Worm (Caenorhabditis elegans) whole organism, L1 larva: ENCODE data around the gene vha-11.

Source experiments
- C16A3.4 ChIP-seq: fragments of 150-350 bp; optimal IDR thresholded peaks from 2 replicates; lab custom pipeline; 2014; ENCODE audit warnings: missing biosample characterization, missing genetic modification characterization
- F16B12.6 ChIP-seq: fragments of 150-350 bp; optimal IDR thresholded peaks from 2 replicates; lab custom pipeline; 2014; ENCODE audit warnings: missing biosample characterization, missing genetic modification characterization
- Y116A8C.19 ChIP-seq: sonication (generic microtip); optimal IDR thresholded peaks from 2 replicates; lab custom pipeline; 2016; ENCODE audit warnings: missing compliant biosample characterization, missing genetic modification characterization, borderline replicate concordance
- alr-1 ChIP-seq: fragments of 200-800 bp; sonication (Bioruptor generic); optimal IDR thresholded peaks from 2 replicates; lab custom pipeline; 2018; ENCODE audit warnings: borderline replicate concordance, mild to moderate bottlenecking, missing genetic modification characterization, missing compliant biosample characterization
- aly-2 ChIP-seq: fragments of 150-350 bp; optimal IDR thresholded peaks from 2 replicates; lab custom pipeline; 2014; ENCODE audit warnings: missing biosample characterization, missing genetic modification characterization
- dpl-1 ChIP-seq, 3 experiments: fragments of 150-350 bp in 2 of 3; sonication (generic microtip) in 1 of 3; optimal IDR thresholded peaks; 2 replicates each; lab custom pipeline; 2014 to 2017; ENCODE audit warnings: missing biosample characterization in 3 of 3, missing genetic modification characterization in 3 of 3, missing genetic modification reagents in 3 of 3
- dsc-1 ChIP-seq: sonication (generic microtip); optimal IDR thresholded peaks from 2 replicates; lab custom pipeline; 2016; ENCODE audit warnings: mild to moderate bottlenecking, missing genetic modification characterization, missing compliant biosample characterization
- efl-1 ChIP-seq, 4 experiments: fragments of 150-350 bp; optimal IDR thresholded peaks in 3 of 4; peaks in 1 of 4; 1 replicate in 1 of 4; 2 replicates in 3 of 4; lab custom pipeline; 2014; ENCODE audit warnings: missing biosample characterization in 2 of 4, missing genetic modification characterization in 2 of 4, missing genetic modification reagents in 2 of 4
- elt-2 ChIP-seq: sonication (generic microtip); optimal IDR thresholded peaks from 2 replicates; lab custom pipeline; 2016; ENCODE audit warnings: missing genetic modification characterization, mild to moderate bottlenecking, inconsistent platforms, missing compliant biosample characterization, missing genetic modification reagents
- ets-5 ChIP-seq: fragments of 200-800 bp; sonication (Bioruptor generic); IDR thresholded peaks from 2 replicates; pipeline ENCODE4 v1.3.6; 2022; ENCODE audit warnings: missing genetic modification characterization, missing compliant biosample characterization
- fos-1 ChIP-seq: fragments of 150-350 bp; optimal IDR thresholded peaks from 2 replicates; lab custom pipeline; 2014; ENCODE audit warnings: missing biosample characterization, missing genetic modification characterization
- grh-1 ChIP-seq: fragments of 200-800 bp; sonication (Bioruptor generic); IDR thresholded peaks from 2 replicates; pipeline ENCODE4 v1.3.6; 2022; ENCODE audit warnings: missing genetic modification reagents, missing genetic modification characterization, missing compliant biosample characterization
- irx-1 ChIP-seq: sonication (generic microtip); optimal IDR thresholded peaks from 2 replicates; lab custom pipeline; 2016; ENCODE audit warnings: missing genetic modification characterization, missing compliant biosample characterization
- isw-1 ChIP-seq: fragments of 200-800 bp; sonication (Bioruptor generic); IDR thresholded peaks from 2 replicates; pipeline ENCODE4 v1.3.6; 2022; ENCODE audit warnings: missing genetic modification characterization, missing compliant biosample characterization
- lin-35 ChIP-seq, 2 experiments: fragments of 150-350 bp; optimal IDR thresholded peaks; 2 replicates each; lab custom pipeline; 2014; ENCODE audit warnings: missing biosample characterization in 2 of 2, missing genetic modification characterization in 2 of 2, missing genetic modification reagents in 2 of 2
- lsy-2 ChIP-seq, 2 experiments: fragments of 150-350 bp; optimal IDR thresholded peaks; 2 replicates each; lab custom pipeline; 2014; ENCODE audit warnings: missing biosample characterization in 2 of 2, missing genetic modification characterization in 2 of 2
- nhr-12 ChIP-seq: sonication (generic microtip); optimal IDR thresholded peaks from 2 replicates; lab custom pipeline; 2017; ENCODE audit warnings: missing biosample characterization, missing genetic modification characterization
- nhr-19 ChIP-seq: fragments of 200-800 bp; sonication (Bioruptor generic); conservative IDR thresholded peaks from 2 replicates; pipeline ENCODE4 v1.3.6; 2022; ENCODE audit warnings: missing genetic modification characterization, missing compliant biosample characterization
- nhr-77 ChIP-seq: fragments of 150-350 bp; optimal IDR thresholded peaks from 2 replicates; lab custom pipeline; 2014; ENCODE audit warnings: missing biosample characterization, missing genetic modification characterization
- nhr-84 ChIP-seq: sonication (generic microtip); optimal IDR thresholded peaks from 2 replicates; lab custom pipeline; 2017; ENCODE audit warnings: missing biosample characterization, missing genetic modification characterization
- nhr-85 ChIP-seq: sonication (generic microtip); peaks from one replicate; lab custom pipeline; 2016; ENCODE audit warnings: missing genetic modification characterization, inconsistent platforms, missing compliant biosample characterization
- skn-1 ChIP-seq: fragments of 150-350 bp; optimal IDR thresholded peaks from 2 replicates; lab custom pipeline; 2014; ENCODE audit warnings: missing biosample characterization, missing genetic modification characterization
- snpc-4 ChIP-seq: fragments of 150-350 bp; optimal IDR thresholded peaks from 2 replicates; lab custom pipeline; 2014; ENCODE audit warnings: missing biosample characterization, missing genetic modification characterization
- snu-23 ChIP-seq: sonication (generic microtip); optimal IDR thresholded peaks from 2 replicates; lab custom pipeline; 2016; ENCODE audit warnings: missing genetic modification characterization, missing compliant biosample characterization
- sptf-1 ChIP-seq: fragments of 150-350 bp; optimal IDR thresholded peaks from 2 replicates; lab custom pipeline; 2014; ENCODE audit warnings: missing biosample characterization, missing genetic modification characterization
- tbx-2 ChIP-seq: sonication (generic microtip); optimal IDR thresholded peaks from 2 replicates; lab custom pipeline; 2016; ENCODE audit warnings: missing genetic modification characterization, missing compliant biosample characterization
- unc-86 ChIP-seq: sonication (generic microtip); optimal IDR thresholded peaks from 2 replicates; lab custom pipeline; 2016; ENCODE audit warnings: missing genetic modification characterization, missing compliant biosample characterization
- xbp-1 ChIP-seq: sonication (generic microtip); optimal IDR thresholded peaks from 2 replicates; lab custom pipeline; 2016; ENCODE audit warnings: missing genetic modification characterization, missing compliant biosample characterization

vha-11 gene

DNA sequence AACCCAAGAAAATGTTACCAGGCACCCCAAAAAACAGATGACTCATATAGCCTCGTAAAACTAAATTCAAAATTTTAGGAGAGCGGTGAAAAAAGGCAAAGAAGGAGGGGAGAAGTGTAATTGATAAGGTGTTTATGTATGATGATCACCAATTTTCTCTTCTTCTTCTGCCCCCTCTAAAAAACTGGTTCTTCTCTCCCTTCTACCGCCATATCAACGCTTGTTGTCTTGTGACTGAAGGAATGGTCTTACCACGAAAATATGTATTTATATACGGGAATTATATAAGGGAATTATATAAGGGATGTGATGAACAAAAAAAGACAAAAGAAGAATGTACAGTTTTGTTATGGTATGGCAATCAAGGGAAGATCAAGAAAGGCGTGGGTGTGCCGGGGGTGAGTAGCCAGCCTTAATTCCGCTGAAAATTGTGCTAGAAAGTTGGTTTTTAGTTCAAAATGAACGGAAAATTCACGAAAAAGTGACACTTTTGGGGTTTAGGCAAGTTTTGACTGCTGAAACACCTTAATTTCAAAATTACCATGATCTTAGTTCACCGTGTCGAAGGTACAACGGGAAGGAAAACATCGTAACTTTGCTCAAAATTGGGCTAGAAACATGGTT, 32.9 kb downstream of the vha-11 start (continued):
- TF ChIP-seq C16A3.4 (tag; lab: Kevin White, UChicago) (peak; percentile 20), dsc-1 (tag; lab: Kevin White, UChicago) (no peak), aly-2 (tag; lab: Kevin White, UChicago) (no peak), snu-23 (GFP tag; lab: Kevin White, UChicago) (peak; percentile 63), skn-1 (tag; lab: Kevin White, UChicago) (peak; percentile 5), unc-86 (tag; lab: Kevin White, UChicago) (no peak), elt-2 (tag; lab: Kevin White, UChicago) (peak; percentile 59), lsy-2 (tag; optimal IDR thresholded peaks at IDR 0.05; lab: Kevin White, UChicago) (peak in 1 of 2 experiments; percentile 58), nhr-77 (tag; lab: Kevin White, UChicago) (no peak)
- TF ChIP-seq, all 84 proteins: peak for 23

- TF ChIP-seq xbp-1 (tag; lab: Kevin White, UChicago) (peak; percentile 19), snu-23 (GFP tag; lab: Kevin White, UChicago) (peak; percentile 31), efl-1 (optimal IDR thresholded peaks at IDR 0.05; lab: Kevin White, UChicago) (peak; percentile 49 to 83), efl-1 (GFP tag; optimal IDR thresholded peaks at IDR 0.05 in 1 of 2; lab: Kevin White, UChicago) (peak; percentile 86 to 98), tbx-2 (peak; percentile 15), F16B12.6 (tag; lab: Kevin White, UChicago) (peak; percentile 71), isw-1 (peak; percentile 58), lin-35 (GFP tag; optimal IDR thresholded peaks at IDR 0.05; lab: Kevin White, UChicago) (peak; percentile 64 to 86), dpl-1 (GFP tag; optimal IDR thresholded peaks at IDR 0.05; lab: Kevin White, UChicago) (peak; percentile 69 to 84 (median 82)), lsy-2 (tag; optimal IDR thresholded peaks at IDR 0.05; lab: Kevin White, UChicago) (peak in 1 of 2 experiments; percentile 25), nhr-19 (peak; percentile 60), grh-1 (GFP tag; lab: Robert Waterston, UW) (peak; percentile 57)
Observed at ce11 chrIV:2275545-2275944, 38.8 kb downstream of the vha-11 start, which contains the start of gene M70.5. M70.5 (minus strand) TSS chrIV:2275622.

- no peak for TF ChIP-seq fos-1 (tag; lab: Kevin White, UChicago)
- TF ChIP-seq nhr-85 (tag; lab: Kevin White, UChicago): no peak
- no peak for TF ChIP-seq irx-1 (tag; lab: Kevin White, UChicago)
- TF ChIP-seq nhr-84 (tag; lab: Kevin White, UChicago): no peak
- no peak for TF ChIP-seq snu-23 (GFP tag; lab: Kevin White, UChicago)
- TF ChIP-seq sptf-1 (tag; lab: Kevin White, UChicago): no peak
- TF ChIP-seq Y116A8C.19 (tag; lab: Kevin White, UChicago): no peak
- TF ChIP-seq alr-1 (tag; lab: Kevin White, UChicago): no peak
- TF ChIP-seq nhr-12 (tag; lab: Kevin White, UChicago): no peak
- no peak for TF ChIP-seq ets-5 (GFP tag; lab: Robert Waterston, UW)
- no peak for TF ChIP-seq snpc-4 (tag; lab: Kevin White, UChicago)
- TF ChIP-seq C16A3.4 (tag; lab: Kevin White, UChicago): no peak
Observed at ce11 chrIV:2263564-2263963, 50.8 kb downstream of the vha-11 start, which contains the start of gene famp-1. famp-1 (minus strand) TSS chrIV:2263664.
